Worm (Caenorhabditis elegans) whole organism, L4/young adult: ENCODE data around the gene F53F1.2.

ENCODE experiments used
- W03F9.2 ChIP-seq: fragments of 150-350 bp; optimal IDR thresholded peaks from 2 replicates; lab custom pipeline; 2014; ENCODE audit warnings: missing biosample characterization, missing genetic modification characterization
- dao-5 ChIP-seq: sonication (generic microtip); optimal IDR thresholded peaks from 2 replicates; lab custom pipeline; 2016; ENCODE audit warnings: missing genotype, missing genetic modification characterization, moderate library complexity, missing compliant biosample characterization
- him-1 ChIP-seq: sonication (generic microtip); optimal IDR thresholded peaks from 2 replicates; lab custom pipeline; 2016; ENCODE audit warnings: missing genotype, missing genetic modification reagents, missing genetic modification characterization, missing compliant biosample characterization

DNA sequence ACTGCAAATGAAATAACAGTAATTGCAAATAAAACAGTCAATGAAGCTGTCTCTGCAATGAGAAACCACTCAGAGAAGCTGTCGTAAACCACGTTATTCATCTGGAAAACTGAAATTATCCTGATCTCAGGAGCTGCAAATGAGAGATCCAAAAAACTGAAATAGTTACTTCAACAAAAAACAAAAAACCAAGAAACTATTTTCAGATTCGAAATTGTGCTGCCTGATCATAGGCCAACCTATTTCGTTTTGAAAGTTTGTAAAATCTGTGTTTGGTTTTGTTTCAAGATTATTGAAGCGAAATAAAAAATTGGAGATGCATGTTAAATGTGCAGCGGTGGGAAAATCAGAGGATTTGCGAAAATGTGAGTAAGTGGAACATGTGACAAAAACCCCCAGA is 14.0 kb downstream of the F53F1.2 start, which contains the start of gene srv-8:
- no peak for TF ChIP-seq W03F9.2 (tag; lab: Kevin White, UChicago)
- no peak for TF ChIP-seq him-1 (tag; lab: Kevin White, UChicago)
- TF ChIP-seq dao-5 (tag; lab: Kevin White, UChicago) = no peak
